Worm (Caenorhabditis elegans) whole organism, early embryonic: ENCODE data around the gene rab-33.

Experiments
- B0310.2 ChIP-seq: sonication (generic microtip); optimal IDR thresholded peaks from 2 replicates; lab custom pipeline; 2016; ENCODE audit warnings: mild to moderate bottlenecking, missing genetic modification characterization, missing compliant biosample characterization
- F13C5.2 ChIP-seq: sonication (generic microtip); optimal IDR thresholded peaks from 2 replicates; lab custom pipeline; 2017; ENCODE audit warnings: mild to moderate bottlenecking, missing genetic modification characterization, inconsistent platforms, missing compliant biosample characterization
- aly-1 ChIP-seq: sonication (generic microtip); optimal IDR thresholded peaks from 2 replicates; lab custom pipeline; 2016; ENCODE audit warnings: missing genetic modification characterization, missing compliant biosample characterization
- ama-1 ChIP-seq: fragments of 150-350 bp; optimal IDR thresholded peaks from 2 replicates; lab custom pipeline; 2014
- ceh-36 ChIP-seq: sonication (generic microtip); optimal IDR thresholded peaks from 2 replicates; lab custom pipeline; 2016; ENCODE audit warnings: missing genetic modification characterization, inconsistent platforms, missing compliant biosample characterization
- flt-1 ChIP-seq: fragments of 200-800 bp; sonication (Bioruptor generic); IDR thresholded peaks from 2 replicates; pipeline ENCODE4 v1.3.6; 2022; ENCODE audit warnings: missing genetic modification characterization, missing compliant biosample characterization
- hmbx-1 ChIP-seq: sonication (generic microtip); optimal IDR thresholded peaks from 2 replicates; lab custom pipeline; 2016; ENCODE audit warnings: mild to moderate bottlenecking, missing genetic modification characterization, missing compliant biosample characterization
- hnd-1 ChIP-seq: sonication (generic microtip); optimal IDR thresholded peaks from 2 replicates; lab custom pipeline; 2016; ENCODE audit warnings: missing genetic modification characterization, missing compliant biosample characterization
- pes-1 ChIP-seq: fragments of 200-800 bp; sonication (Bioruptor generic); IDR thresholded peaks from 2 replicates; pipeline ENCODE4 v1.3.6; 2022; ENCODE audit warnings: missing genetic modification reagents, missing genetic modification characterization, missing compliant biosample characterization
- scrt-1 ChIP-seq: fragments of 200-800 bp; sonication (Bioruptor generic); IDR thresholded peaks from 2 replicates; pipeline ENCODE4 v1.3.6; 2022; ENCODE audit warnings: missing genetic modification characterization, missing compliant biosample characterization
- sea-1 ChIP-seq: fragments of 200-800 bp; sonication (Bioruptor generic); conservative IDR thresholded peaks from 2 replicates; pipeline ENCODE4 v1.3.6; 2022; ENCODE audit warnings: missing genetic modification characterization, missing compliant biosample characterization
- tra-4 ChIP-seq: sonication (generic microtip); optimal IDR thresholded peaks from 2 replicates; lab custom pipeline; 2017; ENCODE audit warnings: missing genetic modification characterization, missing compliant biosample characterization

- TF ChIP-seq hmbx-1, result no peak
- no peak for TF ChIP-seq pes-1 (GFP tag; lab: Robert Waterston, UW)
- TF ChIP-seq flt-1, result no peak
- no peak for TF ChIP-seq sea-1
- TF ChIP-seq scrt-1 (GFP tag; lab: Robert Waterston, UW), result no peak
- no peak for TF ChIP-seq ama-1 (lab: Kevin White, UChicago)
- TF ChIP-seq tra-4 (tag; lab: Kevin White, UChicago), result no peak
- TF ChIP-seq ceh-36, result no peak
- no peak for TF ChIP-seq aly-1 (tag; lab: Kevin White, UChicago)
- TF ChIP-seq B0310.2 (tag; lab: Kevin White, UChicago), result no peak
- TF ChIP-seq F13C5.2 (tag; lab: Kevin White, UChicago), result no peak
- TF ChIP-seq hnd-1 (tag; lab: Kevin White, UChicago), result no peak
Observed at ce11 chrIII:10470927-10471326, 32.7 kb downstream of the rab-33 start, which contains the start of gene cul-1.
